Worm (Caenorhabditis elegans): Measurements from ENCODE around the gene B0238.15.
A peak's percentile ranks its signal among the peaks of the same experiment; 100 is the strongest.

DNA sequence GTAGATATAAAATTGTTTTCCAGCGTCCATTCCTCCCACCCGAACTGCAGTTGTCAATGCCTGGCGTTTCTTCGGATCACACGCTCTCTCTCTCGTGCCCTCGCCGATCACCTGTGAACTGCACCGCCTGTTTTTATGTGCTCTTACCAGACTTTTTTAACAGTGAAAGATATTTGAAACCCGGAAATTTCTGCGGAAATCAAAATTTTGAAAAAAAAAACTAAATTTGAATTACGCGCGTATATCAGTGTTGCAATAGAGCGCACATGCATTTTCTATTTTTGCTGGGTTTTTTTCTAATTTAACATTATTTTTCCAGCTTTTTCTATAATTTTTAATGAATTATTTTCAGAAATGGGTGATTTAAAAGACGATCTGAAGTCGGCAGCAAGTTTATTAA is 35.9 kb upstream of the B0238.15 start, which contains the start of gene ttc-37:
- TF ChIP-seq rnt-1 (tag; optimal IDR thresholded peaks at IDR 0.05) (peak; percentile 66), fkh-10 (GFP tag; optimal IDR thresholded peaks at IDR 0.05) (no peak), nhr-11 (tag; optimal IDR thresholded peaks at IDR 0.05) (peak; percentile 31), ama-1 (optimal IDR thresholded peaks at IDR 0.05) (no peak), unc-62 (GFP tag; optimal IDR thresholded peaks at IDR 0.05) (no peak), unc-98 (GFP tag; IDR thresholded peaks at IDR 0.05) (0 out of 2 replicates have a peak, but pooled peaks have one; percentile 7), ceh-82 (tag; optimal IDR thresholded peaks at IDR 0.05) (peak; percentile 31 to 65 (median 51)), ztf-4 (tag; optimal IDR thresholded peaks at IDR 0.05) (no peak), elt-3 (tag; optimal IDR thresholded peaks at IDR 0.05) (peak in 2 of 6 experiments; percentile 15 to 55), nhr-12 (tag; optimal IDR thresholded peaks at IDR 0.05) (no peak), snu-23 (GFP tag; optimal IDR thresholded peaks at IDR 0.05) (peak; percentile 81), grh-1 (GFP tag; IDR thresholded peaks at IDR 0.05) (no peak), unc-30 (tag; optimal IDR thresholded peaks at IDR 0.05) (no peak)
